Fruit fly (Drosophila melanogaster) whole organism, embryonic: ENCODE measurements around the gene aop.
A peak's percentile ranks its signal among the peaks of the same experiment; 100 is the strongest.

ENCODE experiments used
- CG10147 ChIP-seq: fragments of 200-800 bp; sonication (Bioruptor generic); optimal IDR thresholded peaks from 2 replicates; lab custom pipeline; 2019; ENCODE audit warnings: missing biosample characterization, mild to moderate bottlenecking, missing genetic modification characterization, moderate library complexity
- CG10543 ChIP-seq: fragments of 200-800 bp; sonication (Bioruptor generic); optimal IDR thresholded peaks from 3 replicates; lab custom pipeline; 2017; ENCODE audit warnings: missing biosample characterization, mild to moderate bottlenecking, missing genetic modification characterization, moderate library complexity
- CG10979 ChIP-seq: fragments of 200-800 bp; sonication (Bioruptor generic); optimal IDR thresholded peaks from 2 replicates; lab custom pipeline; 2018; ENCODE audit warnings: missing biosample characterization, mild to moderate bottlenecking, missing genetic modification characterization, moderate library complexity
- CG11504 ChIP-seq: fragments of 200-800 bp; sonication (Bioruptor generic); optimal IDR thresholded peaks from 3 replicates; lab custom pipeline; 2019; ENCODE audit warnings: missing biosample characterization, mild to moderate bottlenecking, missing genetic modification characterization, moderate library complexity
- CG11723 ChIP-seq: fragments of 200-800 bp; sonication (Bioruptor generic); optimal IDR thresholded peaks from 2 replicates; lab custom pipeline; 2017; ENCODE audit warnings: missing biosample characterization, mild to moderate bottlenecking, missing genetic modification characterization
- CG12236 ChIP-seq: fragments of 200-800 bp; sonication (Bioruptor generic); optimal IDR thresholded peaks from 2 replicates; lab custom pipeline; 2016; ENCODE audit warnings: missing biosample characterization, missing genetic modification characterization
- CG14710 ChIP-seq: fragments of 200-800 bp; sonication (Bioruptor generic); optimal IDR thresholded peaks from 3 replicates; lab custom pipeline; 2019; ENCODE audit warnings: missing biosample characterization, mild to moderate bottlenecking, missing genetic modification characterization, moderate library complexity
- CG14860 ChIP-seq: fragments of 200-800 bp; sonication (Bioruptor generic); IDR thresholded peaks from 3 replicates; pipeline ENCODE4 v1.3.6; 2022; ENCODE audit warnings: missing biosample characterization, missing genetic modification characterization; ENCODE audit not compliant: partially characterized antibody
- CG1647 ChIP-seq: fragments of 200-800 bp; sonication (Bioruptor generic); optimal IDR thresholded peaks from 3 replicates; lab custom pipeline; 2016; ENCODE audit warnings: missing biosample characterization, missing genetic modification characterization
- CG17385 ChIP-seq: fragments of 200-800 bp; sonication (Bioruptor generic); optimal IDR thresholded peaks from 3 replicates; lab custom pipeline; 2018; ENCODE audit warnings: missing biosample characterization, mild to moderate bottlenecking, missing genetic modification characterization
- CG17912 ChIP-seq: fragments of 200-800 bp; sonication (Bioruptor generic); optimal IDR thresholded peaks from 2 replicates; lab custom pipeline; 2018; ENCODE audit warnings: missing biosample characterization, mild to moderate bottlenecking, missing genetic modification characterization
- CG2129 ChIP-seq: fragments of 200-800 bp; sonication (Bioruptor generic); IDR thresholded peaks from 2 replicates; pipeline ENCODE4 v1.3.6; 2022; ENCODE audit warnings: missing biosample characterization, missing genetic modification characterization; ENCODE audit not compliant: partially characterized antibody
- CG3163 ChIP-seq: fragments of 200-800 bp; sonication (Bioruptor generic); optimal IDR thresholded peaks from 3 replicates; lab custom pipeline; 2016; ENCODE audit warnings: missing biosample characterization, missing genetic modification characterization
- CG32767 ChIP-seq: fragments of 200-800 bp; sonication (Bioruptor generic); IDR thresholded peaks from 2 replicates; pipeline ENCODE4 v1.3.6; 2022; ENCODE audit warnings: missing biosample characterization, missing genetic modification characterization
- CG34224 ChIP-seq: fragments of 200-800 bp; sonication (Bioruptor generic); IDR thresholded peaks from 3 replicates; pipeline ENCODE4 v1.3.6; 2022; ENCODE audit warnings: missing biosample characterization, missing genetic modification characterization; ENCODE audit not compliant: partially characterized antibody
- CG34422 ChIP-seq: fragments of 200-800 bp; sonication (Bioruptor generic); IDR thresholded peaks from 3 replicates; pipeline ENCODE4 v1.3.6; 2022; ENCODE audit warnings: missing biosample characterization, missing genetic modification characterization
- CG6765 ChIP-seq: fragments of 200-800 bp; sonication (Bioruptor generic); optimal IDR thresholded peaks from 3 replicates; lab custom pipeline; 2017; ENCODE audit warnings: missing biosample characterization, mild to moderate bottlenecking, missing genetic modification characterization
- CG7987 ChIP-seq: fragments of 200-800 bp; sonication (Bioruptor generic); optimal IDR thresholded peaks from 2 replicates; lab custom pipeline; 2018; ENCODE audit warnings: missing biosample characterization, mild to moderate bottlenecking, missing genetic modification characterization, moderate library complexity
- CG9876 ChIP-seq: fragments of 200-800 bp; sonication (Bioruptor generic); optimal IDR thresholded peaks from 2 replicates; lab custom pipeline; 2016; ENCODE audit warnings: missing biosample characterization, missing genetic modification characterization
- CG9932 ChIP-seq: fragments of 200-800 bp; sonication (Bioruptor generic); IDR thresholded peaks from 2 replicates; pipeline ENCODE4 v1.3.6; 2022; ENCODE audit warnings: missing biosample characterization, missing genetic modification characterization
- D19B ChIP-seq: fragments of 200-800 bp; sonication (Bioruptor generic); optimal IDR thresholded peaks from 2 replicates; lab custom pipeline; 2017; ENCODE audit warnings: missing biosample characterization, mild to moderate bottlenecking, missing genetic modification characterization
- Eip74EF ChIP-seq, 2 experiments: fragments of 200-800 bp in 1 of 2; fragments of >200 bp in 1 of 2; sonication (Bioruptor generic) in 1 of 2; optimal IDR thresholded peaks; 2 replicates each; lab custom pipeline; 2017 to 2019; ENCODE audit warnings: missing biosample characterization in 2 of 2, missing genetic modification characterization in 2 of 2, mild to moderate bottlenecking in 1 of 2, moderate library complexity in 1 of 2
- Hey ChIP-seq: fragments of 200-800 bp; sonication (Bioruptor generic); optimal IDR thresholded peaks from 3 replicates; lab custom pipeline; 2018; ENCODE audit warnings: missing biosample characterization, mild to moderate bottlenecking, missing genetic modification characterization
- Max ChIP-seq: fragments of 200-800 bp; sonication (Bioruptor generic); optimal IDR thresholded peaks from 2 replicates; lab custom pipeline; 2016; ENCODE audit warnings: missing biosample characterization, mild to moderate bottlenecking, missing genetic modification characterization
- Neu2 ChIP-seq: fragments of 200-800 bp; sonication (Bioruptor generic); optimal IDR thresholded peaks from 3 replicates; lab custom pipeline; 2016; ENCODE audit warnings: missing biosample characterization, missing genetic modification characterization, borderline replicate concordance
- Oaz ChIP-seq: fragments of 200-800 bp; sonication (Bioruptor generic); IDR thresholded peaks from 2 replicates; pipeline ENCODE4 v1.3.6; 2022; ENCODE audit warnings: missing biosample characterization, missing genetic modification characterization
- Sin3A ChIP-seq: fragments of >200 bp; optimal IDR thresholded peaks from 2 replicates; lab custom pipeline; 2018
- Xbp1 ChIP-seq: fragments of 200-800 bp; sonication (Bioruptor generic); optimal IDR thresholded peaks from 3 replicates; lab custom pipeline; 2016; ENCODE audit warnings: missing biosample characterization, mild to moderate bottlenecking, missing genetic modification characterization
- Xrp1 ChIP-seq: fragments of 200-800 bp; sonication (Bioruptor generic); IDR thresholded peaks from 2 replicates; pipeline ENCODE4 v1.3.6; 2022; ENCODE audit warnings: missing biosample characterization, missing genetic modification characterization
- ash1 ChIP-seq: fragments of 200-800 bp; sonication (Bioruptor generic); optimal IDR thresholded peaks from 2 replicates; lab custom pipeline; 2018; ENCODE audit warnings: missing biosample characterization, mild to moderate bottlenecking, missing genetic modification characterization
- br ChIP-seq: fragments of >200 bp; optimal IDR thresholded peaks from 2 replicates; lab custom pipeline; 2017
- chinmo ChIP-seq: fragments of 200-800 bp; sonication (Bioruptor generic); IDR thresholded peaks from 4 replicates; pipeline ENCODE4 v1.3.6; 2022; ENCODE audit warnings: missing biosample characterization, missing genetic modification characterization; ENCODE audit not compliant: partially characterized antibody
- crol ChIP-seq: fragments of 200-800 bp; sonication (Bioruptor generic); IDR thresholded peaks from 2 replicates; pipeline ENCODE4 v1.3.6; 2022; ENCODE audit warnings: missing biosample characterization, missing genetic modification characterization
- crp ChIP-seq, 2 experiments: fragments of 200-800 bp; sonication (Bioruptor generic); optimal IDR thresholded peaks; 2 replicates in 1 of 2; 3 replicates in 1 of 2; lab custom pipeline; 2017; ENCODE audit warnings: missing biosample characterization in 2 of 2, missing genetic modification characterization in 2 of 2, mild to moderate bottlenecking in 1 of 2, moderate library complexity in 1 of 2
- ewg ChIP-seq: fragments of 200-800 bp; sonication (Bioruptor generic); optimal IDR thresholded peaks from 3 replicates; lab custom pipeline; 2017; ENCODE audit warnings: mild to moderate bottlenecking, missing biosample characterization, missing genetic modification reagents, missing genetic modification characterization
- fru ChIP-seq: fragments of >200 bp; optimal IDR thresholded peaks from 2 replicates; lab custom pipeline; 2017
- gcm2 ChIP-seq: fragments of 200-800 bp; sonication (Bioruptor generic); optimal IDR thresholded peaks from 2 replicates; lab custom pipeline; 2016; ENCODE audit warnings: missing biosample characterization, missing genetic modification characterization
- gt ChIP-seq: fragments of 200-800 bp; sonication (Bioruptor generic); IDR thresholded peaks from 2 replicates; pipeline ENCODE4 v1.3.6; 2022; ENCODE audit warnings: missing biosample characterization, missing genetic modification characterization
- her ChIP-seq: fragments of 200-800 bp; sonication (Bioruptor generic); optimal IDR thresholded peaks from 2 replicates; lab custom pipeline; 2016; ENCODE audit warnings: missing biosample characterization, missing genetic modification characterization
- insv ChIP-seq, 2 experiments: fragments of 200-800 bp; sonication (Bioruptor generic); optimal IDR thresholded peaks; 3 replicates each; lab custom pipeline; 2016 to 2018; ENCODE audit warnings: missing biosample characterization in 2 of 2, missing genetic modification characterization in 2 of 2
- ken ChIP-seq: fragments of 200-800 bp; sonication (Bioruptor generic); IDR thresholded peaks from 3 replicates; pipeline ENCODE4 v1.3.6; 2022; ENCODE audit warnings: missing biosample characterization, missing genetic modification characterization
- klu ChIP-seq: fragments of 200-800 bp; sonication (Bioruptor generic); IDR thresholded peaks from 2 replicates; pipeline ENCODE4 v1.3.6; 2022; ENCODE audit warnings: missing biosample characterization, missing genetic modification characterization
- mirr ChIP-seq: fragments of 200-800 bp; sonication (Bioruptor generic); optimal IDR thresholded peaks from 3 replicates; lab custom pipeline; 2018; ENCODE audit warnings: missing biosample characterization, mild to moderate bottlenecking, missing genetic modification characterization
- pb ChIP-seq: fragments of 200-800 bp; sonication (Bioruptor generic); optimal IDR thresholded peaks from 3 replicates; lab custom pipeline; 2016; ENCODE audit warnings: missing biosample characterization, missing genetic modification characterization
- sisA ChIP-seq: fragments of 200-800 bp; sonication (Bioruptor generic); IDR thresholded peaks from 2 replicates; pipeline ENCODE4 v1.3.6; 2022; ENCODE audit warnings: missing biosample characterization, missing genetic modification characterization
- slp2 ChIP-seq: fragments of 200-800 bp; sonication (Bioruptor generic); optimal IDR thresholded peaks from 2 replicates; lab custom pipeline; 2016; ENCODE audit warnings: missing biosample characterization, missing genetic modification characterization
- sna ChIP-seq: fragments of 200-800 bp; sonication (Bioruptor generic); IDR thresholded peaks from 2 replicates; pipeline ENCODE4 v1.3.6; 2022; ENCODE audit warnings: missing biosample characterization, missing genetic modification characterization; ENCODE audit not compliant: partially characterized antibody
- ssp ChIP-seq: fragments of 200-800 bp; sonication (Bioruptor generic); IDR thresholded peaks from 2 replicates; pipeline ENCODE4 v1.3.6; 2022; ENCODE audit warnings: missing biosample characterization, missing genetic modification characterization
- vnd ChIP-seq: fragments of 200-800 bp; sonication (Bioruptor generic); IDR thresholded peaks from 3 replicates; pipeline ENCODE4 v1.3.6; 2022; ENCODE audit warnings: missing biosample characterization, missing genetic modification characterization; ENCODE audit not compliant: partially characterized antibody
- wdn ChIP-seq: fragments of 200-800 bp; sonication (Bioruptor generic); IDR thresholded peaks from 2 replicates; pipeline ENCODE4 v1.3.6; 2022; ENCODE audit warnings: missing biosample characterization, missing genetic modification characterization

Gene aop

DNA sequence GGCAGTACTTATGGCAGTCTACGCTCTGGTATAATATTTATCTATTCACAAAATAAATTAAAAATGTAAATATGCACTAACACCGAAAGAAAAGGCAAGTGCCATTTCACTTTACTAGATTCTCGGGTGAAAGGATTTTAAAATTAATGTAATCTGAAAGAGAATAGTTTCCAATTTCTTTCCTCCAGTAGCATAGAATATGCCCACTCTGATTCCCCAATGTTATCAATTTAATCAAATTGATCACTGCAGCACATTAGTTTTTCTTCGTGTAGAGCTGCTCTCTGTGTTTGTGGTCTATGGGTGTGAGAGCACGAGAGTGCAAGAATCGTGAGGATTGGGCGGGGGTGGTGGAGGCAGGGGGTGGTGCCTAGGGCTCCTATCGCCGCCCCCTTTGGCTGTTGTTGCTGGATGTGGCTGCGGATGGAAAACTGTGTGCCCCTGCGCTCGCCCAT lies 22.6 kb upstream of the aop start (continued):
- TF ChIP-seq crol (GFP tag; lab: Robert Waterston, UW) (peak; percentile 95), CG34224 (no peak), CG11504 (peak; percentile 88), CG9876 (GFP tag; lab: Kevin White, UChicago) (peak; percentile 10), CG1647 (GFP tag; lab: Kevin White, UChicago) (peak; percentile 46), CG10147 (GFP tag; lab: Kevin White, UChicago) (peak; percentile 35), Sin3A (no peak), Eip74EF (GFP tag; optimal IDR thresholded peaks at IDR 0.05; lab: Kevin White, UChicago) (peak in 1 of 2 experiments; percentile 88), Xrp1 (peak; percentile 87), fru (lab: Kevin White, UChicago) (no peak), chinmo (GFP tag; lab: Robert Waterston, UW) (no peak), Max (GFP tag; lab: Kevin White, UChicago) (peak; percentile 81), crp (GFP tag; optimal IDR thresholded peaks at IDR 0.05; lab: Kevin White, UChicago) (peak in 1 of 2 experiments; percentile 40), CG2129 (no peak), pb (GFP tag; lab: Kevin White, UChicago) (peak; percentile 58), CG7987 (GFP tag; lab: Kevin White, UChicago) (peak; percentile 59), Oaz (no peak), CG17385 (peak; percentile 77), br (lab: Kevin White, UChicago) (no peak), wdn (no peak), gcm2 (GFP tag; lab: Kevin White, UChicago) (peak; percentile 2), gt (GFP tag; lab: Robert Waterston, UW) (peak; percentile 58; the same call in 1 of the 2 replicates), Neu2 (GFP tag; lab: Kevin White, UChicago) (no peak), sisA (GFP tag; lab: Robert Waterston, UW) (peak; percentile 74), CG32767 (GFP tag; lab: Robert Waterston, UW) (peak; percentile 55; the same call in 1 of the 2 replicates), CG6765 (GFP tag; lab: Kevin White, UChicago) (no peak), mirr (no peak), CG11723 (peak; percentile 83), Hey (tag; lab: Kevin White, UChicago) (no peak), CG14710 (peak; percentile 95), vnd (GFP tag; lab: Robert Waterston, UW) (no peak), her (no peak), ash1 (GFP tag; lab: Kevin White, UChicago) (no peak), CG10979 (tag; lab: Kevin White, UChicago) (peak; percentile 94), klu (GFP tag; lab: Robert Waterston, UW) (no peak), ssp (0 out of 2 replicates have a peak, but pooled peaks have one; percentile 35), sna (GFP tag; lab: Robert Waterston, UW) (no peak), slp2 (GFP tag; lab: Kevin White, UChicago) (peak; percentile 81), ewg (peak; percentile 84), insv (GFP tag; optimal IDR thresholded peaks at IDR 0.05; lab: Kevin White, UChicago) (no peak), CG9932 (no peak), D19B (no peak), CG17912 (peak; percentile 43), ken (GFP tag; lab: Robert Waterston, UW) (peak; percentile 70; the same call in 2 of the 3 replicates), CG3163 (GFP tag; lab: Kevin White, UChicago) (no peak), CG10543 (GFP tag; lab: Kevin White, UChicago) (peak; percentile 26), CG14860 (GFP tag; lab: Robert Waterston, UW) (no peak; the same call in 2 of the 3 replicates), Xbp1 (peak; percentile 79), CG12236 (GFP tag; lab: Kevin White, UChicago) (peak; percentile 67), CG34422 (GFP tag; lab: Robert Waterston, UW) (peak; percentile 80; the same call in 2 of the 3 replicates)
